Worm (Caenorhabditis elegans): ENCODE measurements around the gene ints-11.

DNA sequence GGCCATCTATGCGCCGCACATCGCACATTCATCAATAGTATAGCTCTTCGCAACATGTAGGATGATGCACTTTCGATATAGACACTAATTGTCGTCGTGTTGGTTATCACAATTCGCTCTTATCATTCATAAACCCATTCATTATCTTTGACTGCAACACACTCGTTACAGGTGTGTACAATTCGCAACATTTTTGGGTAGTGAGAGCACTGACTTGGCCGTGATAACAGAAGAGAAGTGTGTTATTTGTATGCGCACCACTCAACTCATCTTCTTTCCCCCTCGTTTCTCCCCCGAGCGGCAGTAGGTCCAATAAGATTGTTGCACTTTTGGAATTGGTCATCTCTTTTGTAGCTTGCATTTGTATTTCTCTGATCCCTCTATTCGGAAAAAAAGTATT is 16.0 kb downstream of the ints-11 start:
- TF ChIP-seq him-1 (tag; optimal IDR thresholded peaks at IDR 0.05) = no peak
- no peak for TF ChIP-seq W03F9.2 (tag; optimal IDR thresholded peaks at IDR 0.05)
